Worm (Caenorhabditis elegans): ENCODE results near the gene sre-56.

Gene sre-56

DNA sequence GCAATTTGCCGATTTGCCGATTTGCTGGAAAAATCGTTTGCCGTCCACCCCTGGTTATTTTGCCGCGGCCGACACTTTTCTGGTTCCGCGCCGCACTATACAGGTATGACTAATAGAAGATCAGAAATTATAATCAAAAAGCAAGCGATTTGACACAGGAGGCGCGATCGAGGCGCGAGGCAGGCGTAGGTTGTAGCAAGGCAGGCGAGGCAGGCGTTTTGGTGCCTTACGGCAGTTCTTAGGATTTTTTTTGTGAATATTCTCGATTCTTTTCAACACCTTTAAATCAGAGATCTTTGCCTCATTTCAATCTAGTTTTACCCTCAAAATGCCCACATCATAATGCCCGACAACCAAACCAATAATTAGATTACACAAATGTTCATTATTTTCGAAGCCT is at the start of gene sre-56:
TSS of gene sre-56 (plus strand) at position 301 of the 400 bp plus-strand sequence.
- TF ChIP-seq M03D4.4 (tag; optimal IDR thresholded peaks at IDR 0.05) (no peak), ztf-11 (tag; optimal IDR thresholded peaks at IDR 0.05) (no peak), sptf-1 (tag; optimal IDR thresholded peaks at IDR 0.05) (no peak), unc-62 (GFP tag; optimal IDR thresholded peaks at IDR 0.05) (no peak), ces-1 (GFP tag; optimal IDR thresholded peaks at IDR 0.05) (no peak), tbx-8 (GFP tag; optimal IDR thresholded peaks at IDR 0.05) (no peak), lin-13 (tag; optimal IDR thresholded peaks at IDR 0.05) (no peak), ham-2 (GFP tag; optimal IDR thresholded peaks at IDR 0.05) (no peak), zip-8 (tag; optimal IDR thresholded peaks at IDR 0.05) (no peak)

DNA sequence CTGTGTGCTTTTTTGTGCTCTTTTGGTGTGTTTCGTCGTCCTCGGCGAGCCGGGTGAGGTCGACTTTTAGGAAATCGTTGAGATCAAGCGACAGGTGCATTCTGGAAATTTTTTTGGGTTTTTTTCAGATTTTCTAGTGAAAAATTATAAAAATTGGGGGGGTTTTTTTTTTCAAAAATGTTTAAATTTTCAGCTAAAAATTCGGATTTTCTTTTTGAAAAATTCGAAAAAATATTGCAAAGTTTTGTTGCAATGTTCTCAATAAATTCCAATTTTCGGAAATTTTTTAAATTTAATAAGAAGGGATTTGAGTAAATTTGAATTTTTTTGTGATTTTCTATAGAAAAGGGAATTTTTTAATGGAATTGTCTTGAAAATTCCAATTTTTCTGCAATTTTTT is 49.3 kb upstream of the sre-56 start, which contains the start of gene Y57A10A.27:
TSS of gene Y57A10A.27 (minus strand) at position 101 of the 400 bp plus-strand sequence.
- no peak for TF ChIP-seq nhr-28 (tag; optimal IDR thresholded peaks at IDR 0.05)
- TF ChIP-seq lin-13 (tag; optimal IDR thresholded peaks at IDR 0.05), result no peak
- no peak for TF ChIP-seq nhr-237 (tag; optimal IDR thresholded peaks at IDR 0.05)
- TF ChIP-seq ham-2 (GFP tag; optimal IDR thresholded peaks at IDR 0.05), result no peak
- no peak for TF ChIP-seq elt-3 (tag; optimal IDR thresholded peaks at IDR 0.05)
- no peak for TF ChIP-seq unc-62 (GFP tag; optimal IDR thresholded peaks at IDR 0.05)
- no peak for TF ChIP-seq flh-1 (GFP tag; optimal IDR thresholded peaks at IDR 0.05)
- TF ChIP-seq nhr-2 (tag; optimal IDR thresholded peaks at IDR 0.05), result no peak
- no peak for TF ChIP-seq ceh-39 (tag; optimal IDR thresholded peaks at IDR 0.05)
- no peak for TF ChIP-seq nhr-76 (tag; optimal IDR thresholded peaks at IDR 0.05)
- TF ChIP-seq mep-1 (tag; optimal IDR thresholded peaks at IDR 0.05), result no peak

- TF ChIP-seq bed-3 (GFP tag; optimal IDR thresholded peaks at IDR 0.05) (no peak), snpc-4 (tag; optimal IDR thresholded peaks at IDR 0.05) (no peak), nhr-76 (tag; optimal IDR thresholded peaks at IDR 0.05) (no peak)
These were observed 45.7 kb upstream of the sre-56 start for ce11 chrII:12278602-12279001.

DNA sequence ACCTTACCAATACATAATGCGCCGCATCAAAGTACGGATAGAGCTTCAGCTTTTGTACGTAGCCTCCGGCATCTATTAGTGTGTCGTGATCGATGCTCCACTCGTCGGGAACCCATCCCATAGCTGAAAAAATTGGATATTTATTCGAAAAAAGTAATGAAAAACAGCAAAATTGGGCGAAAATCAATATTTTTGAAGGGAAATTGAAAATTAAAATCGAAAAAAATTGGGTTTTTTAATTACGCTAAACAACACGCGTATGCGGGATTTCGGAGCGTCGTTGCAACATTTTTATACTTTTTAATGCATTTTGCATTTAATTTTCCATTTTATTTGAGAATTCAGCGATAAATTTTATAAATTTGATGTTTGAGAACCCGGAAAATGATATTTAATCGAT is 45.0 kb upstream of the sre-56 start, which contains the start of the genes tric-1B.2 and Y57A10A.29:
TSS of gene tric-1B.2 (minus strand) at position 129 of the 400 bp plus-strand sequence.
TSS of gene Y57A10A.29 (plus strand) at position 303 of the 400 bp plus-strand sequence.
- TF ChIP-seq ces-1 (GFP tag; optimal IDR thresholded peaks at IDR 0.05) (peak; percentile 67), ceh-83 (GFP tag; optimal IDR thresholded peaks at IDR 0.05) (no peak)

ce11 chrII:12280360-12280759 is 43.9 kb upstream of the sre-56 start, which contains the start of gene ife-5:
ife-5 (plus strand) TSS chrII:12280660.
- no peak for TF ChIP-seq nhr-76 (tag; optimal IDR thresholded peaks at IDR 0.05)
- no peak for TF ChIP-seq flh-1 (GFP tag; optimal IDR thresholded peaks at IDR 0.05)
- TF ChIP-seq tbx-8 (GFP tag; optimal IDR thresholded peaks at IDR 0.05), result no peak
- TF ChIP-seq ces-1 (GFP tag; optimal IDR thresholded peaks at IDR 0.05), result no peak
- TF ChIP-seq ceh-43 (GFP tag; optimal IDR thresholded peaks at IDR 0.05), result no peak
- TF ChIP-seq zip-8 (tag; optimal IDR thresholded peaks at IDR 0.05), result no peak
- no peak for TF ChIP-seq mls-2 (tag; optimal IDR thresholded peaks at IDR 0.05)
- no peak for TF ChIP-seq nhr-28 (tag; optimal IDR thresholded peaks at IDR 0.05)
- no peak for TF ChIP-seq lin-32 (GFP tag; optimal IDR thresholded peaks at IDR 0.05)
- TF ChIP-seq unc-62 (GFP tag; optimal IDR thresholded peaks at IDR 0.05), result no peak
- no peak for TF ChIP-seq cnd-1 (tag; optimal IDR thresholded peaks at IDR 0.05)
- no peak for TF ChIP-seq ceh-83 (GFP tag; optimal IDR thresholded peaks at IDR 0.05)
- no peak for TF ChIP-seq hlh-1 (tag; optimal IDR thresholded peaks at IDR 0.05)
- no peak for TF ChIP-seq lsy-2 (tag; optimal IDR thresholded peaks at IDR 0.05)
- TF ChIP-seq lin-13 (tag; optimal IDR thresholded peaks at IDR 0.05), result no peak

DNA sequence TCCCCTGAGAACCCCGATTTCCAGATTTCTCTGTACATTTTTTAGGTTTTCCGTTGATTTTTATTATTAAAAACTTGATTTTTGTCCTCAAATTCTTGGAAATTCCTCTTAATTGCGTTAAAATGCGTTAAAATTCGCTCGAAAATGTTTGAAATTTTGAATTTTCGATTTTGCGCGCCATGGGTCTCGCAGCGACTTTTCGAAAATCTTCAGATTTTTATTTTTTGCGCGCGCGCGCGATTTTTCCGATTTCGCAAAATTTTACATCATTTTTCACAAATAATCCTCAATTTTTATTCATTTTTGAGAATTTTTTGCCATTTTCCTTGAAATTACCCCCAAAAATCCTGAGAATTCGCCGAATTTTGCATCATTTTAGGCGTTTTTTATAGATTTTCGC is 40.2 kb upstream of the sre-56 start:
- TF ChIP-seq sptf-1 (tag; optimal IDR thresholded peaks at IDR 0.05) (no peak), nhr-237 (tag; optimal IDR thresholded peaks at IDR 0.05) (no peak), flh-1 (GFP tag; optimal IDR thresholded peaks at IDR 0.05) (no peak), unc-39 (tag; optimal IDR thresholded peaks at IDR 0.05) (no peak), elt-1 (tag; optimal IDR thresholded peaks at IDR 0.05; ENCODE audit: borderline replicate concordance, insufficient read depth) (no peak), nhr-2 (tag; optimal IDR thresholded peaks at IDR 0.05) (no peak), pha-4 (tag; optimal IDR thresholded peaks at IDR 0.05) (no peak), nhr-28 (tag; optimal IDR thresholded peaks at IDR 0.05) (no peak), elt-3 (tag; optimal IDR thresholded peaks at IDR 0.05) (no peak), hlh-1 (tag; optimal IDR thresholded peaks at IDR 0.05) (no peak), nhr-12 (tag; optimal IDR thresholded peaks at IDR 0.05) (no peak), ces-1 (GFP tag; optimal IDR thresholded peaks at IDR 0.05) (no peak)
